Worm (Caenorhabditis elegans): ENCODE results near the gene sdhd-1.

The sdhd-1 gene

ce11 chrII:11076550-11076949, 26.8 kb upstream of the sdhd-1 start:
- TF ChIP-seq aly-1 (tag; optimal IDR thresholded peaks at IDR 0.05) (no peak), ets-7 (tag; optimal IDR thresholded peaks at IDR 0.05) (no peak), tra-4 (tag; optimal IDR thresholded peaks at IDR 0.05) (no peak), ceh-13 (GFP tag; optimal IDR thresholded peaks at IDR 0.05) (no peak), hmg-4 (GFP tag; optimal IDR thresholded peaks at IDR 0.05) (no peak), ama-1 (optimal IDR thresholded peaks at IDR 0.05) (no peak), pes-1 (GFP tag; IDR thresholded peaks at IDR 0.05) (no peak), flt-1 (GFP tag; IDR thresholded peaks at IDR 0.05) (no peak), hmbx-1 (tag; optimal IDR thresholded peaks at IDR 0.05) (no peak)

DNA sequence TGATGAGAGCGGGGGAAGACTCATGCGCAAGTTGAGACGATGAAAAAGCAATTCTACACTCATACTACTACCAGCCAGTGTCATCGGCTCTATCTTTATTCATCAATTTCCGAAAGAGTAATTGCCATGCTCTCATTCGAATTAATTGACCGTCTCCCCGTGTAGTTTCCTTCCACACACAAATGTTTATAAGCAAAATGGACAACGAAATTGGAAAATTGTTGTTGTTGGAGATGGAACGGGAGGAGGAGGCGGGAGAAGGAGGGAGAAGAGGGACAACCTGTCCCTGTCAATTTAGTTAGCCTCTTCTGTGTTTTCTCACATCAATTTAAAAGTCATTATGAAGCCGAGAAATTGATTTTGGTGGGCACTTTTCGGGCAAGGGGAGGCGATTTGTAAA, 22.9 kb upstream of the sdhd-1 start:
- TF ChIP-seq hnd-1 (tag; optimal IDR thresholded peaks at IDR 0.05) (no peak), hmg-4 (GFP tag; optimal IDR thresholded peaks at IDR 0.05) (no peak), aly-1 (tag; optimal IDR thresholded peaks at IDR 0.05) (no peak), ama-1 (optimal IDR thresholded peaks at IDR 0.05) (no peak), pes-1 (GFP tag; IDR thresholded peaks at IDR 0.05) (no peak), flt-1 (GFP tag; IDR thresholded peaks at IDR 0.05) (no peak), sea-1 (GFP tag; conservative IDR thresholded peaks at IDR 0.05) (no peak), tbx-11 (GFP tag; IDR thresholded peaks at IDR 0.05) (no peak), ceh-36 (tag; optimal IDR thresholded peaks at IDR 0.05) (no peak), F13C5.2 (tag; optimal IDR thresholded peaks at IDR 0.05) (no peak), tbx-37 (GFP tag; conservative IDR thresholded peaks at IDR 0.05) (no peak), hmbx-1 (tag; optimal IDR thresholded peaks at IDR 0.05) (no peak), ceh-13 (GFP tag; optimal IDR thresholded peaks at IDR 0.05) (no peak), scrt-1 (GFP tag; IDR thresholded peaks at IDR 0.05) (no peak), tra-4 (tag; optimal IDR thresholded peaks at IDR 0.05) (no peak), ets-7 (tag; optimal IDR thresholded peaks at IDR 0.05) (no peak), B0310.2 (tag; optimal IDR thresholded peaks at IDR 0.05) (no peak)

DNA sequence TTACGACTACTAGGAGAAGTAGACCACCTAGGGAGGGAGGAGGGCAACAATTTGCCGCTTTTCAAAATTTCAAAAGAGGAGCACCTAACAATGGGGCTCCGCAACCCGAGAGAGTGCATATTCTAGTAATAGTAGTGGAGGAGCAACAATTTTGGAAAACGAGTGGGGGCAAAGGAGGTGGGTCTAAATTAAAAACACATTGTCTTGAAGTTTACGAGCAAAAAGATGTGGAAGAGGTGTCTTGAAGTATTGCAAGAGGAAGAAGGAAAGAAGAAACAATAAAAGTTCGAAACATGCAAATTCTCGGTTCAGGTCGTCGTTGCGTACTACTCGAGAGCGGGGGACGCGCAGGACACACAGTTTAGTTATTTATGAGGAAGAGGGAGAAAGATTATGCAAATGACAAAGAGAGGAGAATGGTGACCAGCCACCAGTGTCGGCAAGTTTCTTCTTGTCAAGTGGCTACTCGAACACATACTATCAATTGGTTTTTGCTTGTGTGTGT, 14.5 kb upstream of the sdhd-1 start:
- no peak for TF ChIP-seq hmg-4 (GFP tag; optimal IDR thresholded peaks at IDR 0.05)
- TF ChIP-seq ceh-13 (GFP tag; optimal IDR thresholded peaks at IDR 0.05): no peak
- TF ChIP-seq tbx-11 (GFP tag; IDR thresholded peaks at IDR 0.05): no peak
- TF ChIP-seq tbx-37 (GFP tag; conservative IDR thresholded peaks at IDR 0.05): no peak
- no peak for TF ChIP-seq ets-7 (tag; optimal IDR thresholded peaks at IDR 0.05)
- no peak for TF ChIP-seq tra-4 (tag; optimal IDR thresholded peaks at IDR 0.05)
- TF ChIP-seq flt-1 (GFP tag; IDR thresholded peaks at IDR 0.05): no peak
- TF ChIP-seq scrt-1 (GFP tag; IDR thresholded peaks at IDR 0.05): no peak
- TF ChIP-seq aly-1 (tag; optimal IDR thresholded peaks at IDR 0.05): no peak

- TF ChIP-seq ets-7 (tag; optimal IDR thresholded peaks at IDR 0.05): no peak
- TF ChIP-seq tra-4 (tag; optimal IDR thresholded peaks at IDR 0.05): no peak
- TF ChIP-seq hmbx-1 (tag; optimal IDR thresholded peaks at IDR 0.05): no peak
- TF ChIP-seq tbx-37 (GFP tag; conservative IDR thresholded peaks at IDR 0.05): no peak
- TF ChIP-seq scrt-1 (GFP tag; IDR thresholded peaks at IDR 0.05): no peak
- TF ChIP-seq tbx-11 (GFP tag; IDR thresholded peaks at IDR 0.05): no peak
- no peak for TF ChIP-seq hnd-1 (tag; optimal IDR thresholded peaks at IDR 0.05)
- no peak for TF ChIP-seq sea-1 (GFP tag; conservative IDR thresholded peaks at IDR 0.05)
- no peak for TF ChIP-seq flt-1 (GFP tag; IDR thresholded peaks at IDR 0.05)
- TF ChIP-seq pes-1 (GFP tag; IDR thresholded peaks at IDR 0.05): no peak
- TF ChIP-seq F13C5.2 (tag; optimal IDR thresholded peaks at IDR 0.05): no peak
- no peak for TF ChIP-seq aly-1 (tag; optimal IDR thresholded peaks at IDR 0.05)
- no peak for TF ChIP-seq ceh-13 (GFP tag; optimal IDR thresholded peaks at IDR 0.05)
- TF ChIP-seq hmg-4 (GFP tag; optimal IDR thresholded peaks at IDR 0.05): no peak
- TF ChIP-seq ama-1 (optimal IDR thresholded peaks at IDR 0.05): no peak
- no peak for TF ChIP-seq B0310.2 (tag; optimal IDR thresholded peaks at IDR 0.05)
These were observed 7.5 kb upstream of the sdhd-1 start for ce11 chrII:11057256-11057655.

DNA sequence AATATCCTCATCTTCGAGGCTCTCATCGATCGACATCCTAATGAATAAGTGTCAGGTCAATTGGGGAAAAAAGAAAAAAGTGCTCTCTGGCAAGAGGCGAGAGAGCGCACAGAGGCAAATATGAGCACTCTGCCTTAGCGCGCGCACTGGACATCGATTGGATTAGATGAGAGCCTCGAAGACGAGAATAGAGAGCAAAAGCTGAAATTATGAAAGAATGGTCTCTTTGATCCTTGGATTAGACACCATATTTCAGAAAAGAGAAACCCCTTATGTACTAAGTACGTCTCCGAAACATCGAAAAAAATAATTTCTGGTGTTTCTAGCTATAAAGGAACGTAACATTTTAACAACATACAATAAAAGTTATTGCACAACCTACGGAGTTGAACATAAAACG, 5.5 kb upstream of the sdhd-1 start, which contains the start of gene F45E10.2:
Gene F45E10.2 (minus strand): TSS at position 101 of the 400 bp plus-strand sequence.
- no peak for TF ChIP-seq ets-7 (tag; optimal IDR thresholded peaks at IDR 0.05)
- TF ChIP-seq F13C5.2 (tag; optimal IDR thresholded peaks at IDR 0.05): no peak
- no peak for TF ChIP-seq pes-1 (GFP tag; IDR thresholded peaks at IDR 0.05)
- no peak for TF ChIP-seq tra-4 (tag; optimal IDR thresholded peaks at IDR 0.05)
- no peak for TF ChIP-seq tbx-11 (GFP tag; IDR thresholded peaks at IDR 0.05)
- TF ChIP-seq B0310.2 (tag; optimal IDR thresholded peaks at IDR 0.05): no peak
- no peak for TF ChIP-seq scrt-1 (GFP tag; IDR thresholded peaks at IDR 0.05)
- no peak for TF ChIP-seq hmg-4 (GFP tag; optimal IDR thresholded peaks at IDR 0.05)
- TF ChIP-seq sea-1 (GFP tag; conservative IDR thresholded peaks at IDR 0.05): no peak
- no peak for TF ChIP-seq ama-1 (optimal IDR thresholded peaks at IDR 0.05)
- no peak for TF ChIP-seq ceh-13 (GFP tag; optimal IDR thresholded peaks at IDR 0.05)
- TF ChIP-seq hnd-1 (tag; optimal IDR thresholded peaks at IDR 0.05): no peak
- no peak for TF ChIP-seq hmbx-1 (tag; optimal IDR thresholded peaks at IDR 0.05)
- no peak for TF ChIP-seq aly-1 (tag; optimal IDR thresholded peaks at IDR 0.05)
- no peak for TF ChIP-seq ceh-36 (tag; optimal IDR thresholded peaks at IDR 0.05)

ce11 chrII:11052526-11052925, 2.8 kb upstream of the sdhd-1 start:
- TF ChIP-seq hmg-4 (GFP tag; optimal IDR thresholded peaks at IDR 0.05) (no peak), B0310.2 (tag; optimal IDR thresholded peaks at IDR 0.05) (no peak), aly-1 (tag; optimal IDR thresholded peaks at IDR 0.05) (no peak), tra-4 (tag; optimal IDR thresholded peaks at IDR 0.05) (no peak), pes-1 (GFP tag; IDR thresholded peaks at IDR 0.05) (no peak), tbx-11 (GFP tag; IDR thresholded peaks at IDR 0.05) (no peak), tbx-37 (GFP tag; conservative IDR thresholded peaks at IDR 0.05) (no peak), scrt-1 (GFP tag; IDR thresholded peaks at IDR 0.05) (no peak)

DNA sequence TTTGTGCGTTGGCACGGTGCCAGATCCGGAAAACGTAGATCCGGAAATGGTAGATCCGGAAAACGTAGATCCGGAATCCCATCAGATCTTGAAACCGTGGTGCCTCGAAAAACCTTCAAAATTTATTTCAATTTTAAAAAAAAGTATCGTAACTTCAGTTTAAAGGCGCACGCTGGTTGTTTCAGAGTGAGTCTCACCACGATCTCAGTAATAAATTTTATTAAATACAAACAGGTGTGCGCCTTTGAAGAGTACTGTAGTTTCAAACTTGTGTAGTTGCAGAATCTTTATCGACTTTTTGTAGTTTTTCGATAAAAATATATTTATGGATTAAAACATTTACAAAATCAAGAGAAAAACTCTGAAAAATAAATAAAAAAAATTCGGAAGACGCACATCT, 965 bp upstream of the sdhd-1 start:
- TF ChIP-seq aly-1 (tag; optimal IDR thresholded peaks at IDR 0.05): no peak

- TF ChIP-seq F13C5.2 (tag; optimal IDR thresholded peaks at IDR 0.05) (no peak), ceh-36 (tag; optimal IDR thresholded peaks at IDR 0.05) (no peak), tbx-37 (GFP tag; conservative IDR thresholded peaks at IDR 0.05) (no peak), ceh-13 (GFP tag; optimal IDR thresholded peaks at IDR 0.05) (no peak), hmbx-1 (tag; optimal IDR thresholded peaks at IDR 0.05) (no peak), ets-7 (tag; optimal IDR thresholded peaks at IDR 0.05) (no peak), B0310.2 (tag; optimal IDR thresholded peaks at IDR 0.05) (no peak), flt-1 (GFP tag; IDR thresholded peaks at IDR 0.05) (no peak), tra-4 (tag; optimal IDR thresholded peaks at IDR 0.05) (no peak), ama-1 (optimal IDR thresholded peaks at IDR 0.05) (no peak), aly-1 (tag; optimal IDR thresholded peaks at IDR 0.05) (no peak)
These were observed 783 bp downstream of the sdhd-1 start, which contains the start of gene F33A8.4 for ce11 chrII:11048930-11049329. Gene F33A8.4 (minus strand): TSS chrII:11049030.
